Fruit fly (Drosophila melanogaster): ENCODE data around the gene htl.
A peak's percentile ranks its signal among the peaks of the same experiment; 100 is the strongest.

The htl gene

DNA sequence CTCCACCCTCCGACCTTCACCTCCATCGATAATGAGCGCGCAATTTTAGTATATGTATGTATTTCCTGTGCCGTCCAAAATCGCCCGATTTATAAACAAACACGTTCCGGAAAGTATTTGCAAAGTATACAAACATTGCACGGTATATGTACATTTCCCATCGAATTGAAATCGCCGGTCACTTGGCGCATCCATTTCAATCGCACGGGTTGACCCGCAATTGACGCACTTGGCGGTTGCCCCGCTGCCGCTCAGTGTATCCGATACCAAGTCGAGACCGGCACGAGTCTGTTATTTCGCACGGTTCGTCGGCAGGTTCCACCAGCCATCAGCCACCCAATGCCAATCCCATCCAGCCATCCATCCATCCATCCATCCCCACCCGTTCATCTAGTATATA, 2.2 kb downstream of the htl start:
- no peak for TF ChIP-seq CG17801 (GFP tag; optimal IDR thresholded peaks at IDR 0.05; ENCODE audit: partially characterized antibody)

DNA sequence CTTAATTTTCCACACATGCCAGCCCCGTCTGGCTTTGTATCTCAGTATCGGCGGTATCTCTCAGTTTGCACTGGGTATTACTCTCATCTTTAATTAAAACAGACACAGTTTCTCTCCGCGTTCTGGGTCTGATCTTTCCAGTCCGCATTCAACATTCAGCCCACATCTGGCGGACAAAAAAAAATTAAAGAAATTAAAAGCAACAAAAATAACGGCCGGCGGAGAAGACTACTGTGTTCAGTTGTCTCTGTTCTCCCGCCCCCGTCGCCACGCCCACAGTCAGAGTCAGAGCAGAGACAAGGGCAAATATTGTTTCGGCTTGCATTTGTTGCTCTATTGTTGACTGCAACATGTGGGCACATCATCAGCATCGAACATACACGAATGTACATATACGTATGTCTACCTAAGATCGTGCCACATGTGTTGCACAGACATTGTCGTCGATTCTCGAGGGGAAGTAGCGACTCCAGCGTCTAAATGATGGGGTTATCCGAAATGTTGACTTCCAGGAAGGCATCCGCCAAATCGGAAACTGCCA, 2.7 kb downstream of the htl start:
- TF ChIP-seq CG17801 (GFP tag; optimal IDR thresholded peaks at IDR 0.05; ENCODE audit: partially characterized antibody) = no peak

DNA sequence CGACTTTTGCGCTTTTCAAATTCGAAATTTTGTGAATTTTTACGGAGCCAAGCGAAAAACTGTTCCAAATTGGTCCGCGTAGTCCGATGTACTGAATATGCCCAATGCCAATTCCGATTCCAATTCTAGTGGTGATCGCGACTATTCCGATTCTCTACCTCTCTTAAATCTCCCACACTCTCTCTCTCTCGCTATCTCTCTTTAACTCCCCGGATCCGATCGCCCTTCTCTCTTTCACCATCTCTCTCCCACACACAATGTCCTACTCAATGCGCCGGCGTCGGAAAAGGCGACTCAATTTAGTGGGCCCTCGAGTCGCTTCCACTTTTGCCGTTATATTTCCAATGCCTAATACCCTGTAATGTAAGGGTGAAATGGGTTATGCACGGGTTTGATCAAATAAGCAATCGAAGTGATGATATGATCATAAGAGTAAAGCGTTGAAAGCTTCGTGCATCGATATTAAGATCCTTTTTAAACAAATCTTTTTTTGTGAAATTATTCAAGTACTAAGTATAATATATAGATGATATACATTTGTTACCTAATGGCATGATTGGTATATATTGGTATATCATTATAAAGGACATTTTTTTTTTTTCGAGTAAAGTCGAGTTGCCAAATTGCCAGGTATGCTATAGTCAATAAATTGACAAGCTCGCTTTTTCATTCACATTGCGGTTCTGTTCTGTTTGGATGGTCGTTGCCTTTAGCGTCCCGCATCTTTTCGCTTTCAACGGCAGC, 3.3 kb downstream of the htl start:
- no peak for TF ChIP-seq CG17801 (GFP tag; optimal IDR thresholded peaks at IDR 0.05; ENCODE audit: partially characterized antibody)

DNA sequence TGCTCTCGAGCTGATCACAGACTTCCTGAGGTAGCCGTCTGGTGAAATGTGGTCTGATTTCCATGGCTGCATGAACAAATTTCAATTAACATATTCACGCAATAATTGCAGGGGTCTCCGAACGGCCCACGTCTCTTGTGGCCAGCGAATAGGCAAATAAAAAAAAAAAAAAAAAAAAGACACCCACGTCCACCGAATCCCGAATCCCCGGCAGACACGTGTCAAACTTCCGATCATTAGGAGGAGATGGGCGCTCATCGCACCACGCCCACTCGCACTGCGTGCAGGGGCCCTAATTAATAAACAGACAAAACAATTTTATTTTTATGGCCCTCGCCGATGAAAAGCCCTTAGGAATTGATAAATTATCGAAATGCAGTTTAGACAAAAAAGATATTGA, 9.2 kb downstream of the htl start:
- TF ChIP-seq CG17801 (GFP tag; optimal IDR thresholded peaks at IDR 0.05; ENCODE audit: partially characterized antibody) = no peak

DNA sequence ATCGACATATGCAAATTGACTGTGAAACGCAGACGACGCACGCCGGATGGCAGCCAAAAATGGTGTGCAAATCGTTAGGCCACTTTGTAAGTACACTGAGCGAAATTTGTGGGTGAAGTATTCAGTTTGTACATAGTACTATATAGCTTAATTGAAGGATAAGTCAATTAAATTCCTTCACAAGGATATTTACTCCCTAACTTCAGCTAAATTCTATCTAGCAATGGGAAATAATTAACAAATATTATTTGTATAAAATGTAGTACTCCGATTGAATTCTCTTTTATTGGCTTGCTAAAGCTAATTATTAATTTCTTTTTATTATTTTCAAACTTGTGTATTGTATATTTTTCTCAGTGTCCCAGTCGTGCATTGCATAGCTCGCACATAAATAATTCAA, 23.7 kb downstream of the htl start:
- no peak for TF ChIP-seq CG17801 (GFP tag; optimal IDR thresholded peaks at IDR 0.05; ENCODE audit: partially characterized antibody)

DNA sequence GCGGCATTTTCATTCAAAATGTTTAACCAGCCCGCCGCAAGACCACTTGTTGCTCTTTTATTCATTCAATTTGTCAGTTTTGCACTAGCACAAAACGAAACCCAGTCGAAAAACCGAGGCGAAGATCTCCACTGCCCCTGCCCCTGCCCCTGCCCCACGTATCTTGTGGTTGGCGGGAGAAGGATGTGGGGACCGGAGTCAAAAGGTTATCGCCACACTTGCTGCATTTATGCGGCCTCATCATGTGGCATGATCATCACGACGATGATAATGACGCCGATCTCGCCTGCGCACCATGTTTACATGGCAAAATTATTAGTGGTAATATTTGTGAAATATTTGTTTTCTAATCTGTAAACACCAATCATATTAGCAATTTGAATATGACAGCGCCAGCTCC, 25.0 kb downstream of the htl start:
- no peak for TF ChIP-seq CG17801 (GFP tag; optimal IDR thresholded peaks at IDR 0.05; ENCODE audit: partially characterized antibody)

DNA sequence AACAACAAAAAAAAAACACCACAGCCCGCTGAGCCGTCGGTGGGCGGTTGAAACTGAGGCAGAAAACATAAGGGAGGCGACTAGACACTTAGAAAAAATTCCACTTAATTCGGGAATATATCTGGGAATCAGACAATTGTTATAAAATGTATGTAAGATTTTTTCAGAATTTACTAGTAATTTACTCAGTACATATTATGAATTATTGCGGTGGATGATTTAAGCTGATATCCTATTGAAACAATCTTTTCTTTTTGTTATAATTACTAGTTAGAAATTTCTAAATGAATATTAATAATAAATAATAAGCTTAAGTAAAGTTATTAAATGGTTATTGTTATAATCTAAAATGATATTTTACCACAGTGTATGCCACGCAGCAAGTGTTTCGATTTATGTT, 25.5 kb downstream of the htl start:
- no peak for TF ChIP-seq CG17801 (GFP tag; optimal IDR thresholded peaks at IDR 0.05; ENCODE audit: partially characterized antibody)

DNA sequence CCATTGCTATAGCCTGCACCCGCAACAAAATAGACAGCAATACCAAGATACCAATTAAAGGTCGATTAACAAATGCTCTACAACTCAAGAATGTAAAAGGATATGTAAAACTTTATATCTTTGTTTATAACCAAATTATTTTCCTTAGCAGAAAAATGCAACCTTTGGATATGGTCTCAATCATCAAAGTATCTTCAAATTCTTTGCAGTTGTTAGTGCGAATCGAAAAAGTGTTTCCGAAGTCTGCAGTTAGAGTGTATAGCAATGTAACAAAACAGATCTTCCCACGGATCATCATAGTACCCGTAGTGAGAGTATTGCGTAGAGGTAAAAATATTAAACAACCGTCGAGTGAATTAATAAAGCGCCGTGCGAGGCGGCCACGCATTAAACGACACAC, 26.2 kb downstream of the htl start:
- no peak for TF ChIP-seq CG17801 (GFP tag; optimal IDR thresholded peaks at IDR 0.05; ENCODE audit: partially characterized antibody)

DNA sequence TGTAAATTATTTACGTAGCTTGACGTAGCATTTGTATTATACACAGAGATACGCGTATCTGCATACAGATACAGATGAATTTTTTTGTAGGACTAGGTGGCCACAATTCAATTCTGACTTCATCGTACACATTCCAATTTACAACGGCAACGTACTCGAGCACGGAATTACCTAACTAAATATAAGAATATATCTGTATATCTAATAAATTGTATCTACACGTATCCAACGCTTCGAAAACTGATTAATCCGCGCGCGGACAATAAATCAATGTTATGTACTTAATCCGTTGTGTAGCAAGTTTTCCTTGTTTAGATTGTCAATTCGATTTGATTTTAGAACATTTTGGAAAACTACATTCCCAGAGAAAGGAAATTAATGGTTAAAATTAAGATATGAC, 29.4 kb downstream of the htl start, which contains the start of gene CG7794:
CG7794 (plus strand) TSS at position 301 of the 400 bp plus-strand sequence.
- no peak for TF ChIP-seq CG17801 (GFP tag; optimal IDR thresholded peaks at IDR 0.05; ENCODE audit: partially characterized antibody)

DNA sequence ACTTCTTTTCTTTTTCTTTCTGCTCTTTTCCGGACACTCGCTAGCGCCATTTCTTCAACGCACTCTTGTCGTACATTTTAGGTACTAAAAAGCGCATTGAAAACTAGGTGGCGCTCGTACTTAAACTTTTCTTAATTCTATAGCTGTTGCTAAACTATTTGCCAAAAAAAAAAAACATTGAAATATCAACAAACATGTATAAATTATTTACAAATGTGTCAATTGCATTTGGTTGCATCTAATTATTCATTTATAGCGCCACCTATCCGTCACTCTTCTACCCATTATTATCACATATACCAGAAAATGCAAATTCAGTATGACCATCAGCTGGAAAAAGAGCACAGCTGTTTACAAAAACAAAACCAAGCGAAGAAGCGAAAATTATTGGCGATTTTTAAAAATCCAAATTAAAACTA, 31.5 kb downstream of the htl start, which contains the start of gene CG7785:
CG7785 (plus strand) TSS at position 340 of the 419 bp plus-strand sequence.
- peak; percentile 31 for TF ChIP-seq CG17801 (GFP tag; optimal IDR thresholded peaks at IDR 0.05; ENCODE audit: partially characterized antibody)

DNA sequence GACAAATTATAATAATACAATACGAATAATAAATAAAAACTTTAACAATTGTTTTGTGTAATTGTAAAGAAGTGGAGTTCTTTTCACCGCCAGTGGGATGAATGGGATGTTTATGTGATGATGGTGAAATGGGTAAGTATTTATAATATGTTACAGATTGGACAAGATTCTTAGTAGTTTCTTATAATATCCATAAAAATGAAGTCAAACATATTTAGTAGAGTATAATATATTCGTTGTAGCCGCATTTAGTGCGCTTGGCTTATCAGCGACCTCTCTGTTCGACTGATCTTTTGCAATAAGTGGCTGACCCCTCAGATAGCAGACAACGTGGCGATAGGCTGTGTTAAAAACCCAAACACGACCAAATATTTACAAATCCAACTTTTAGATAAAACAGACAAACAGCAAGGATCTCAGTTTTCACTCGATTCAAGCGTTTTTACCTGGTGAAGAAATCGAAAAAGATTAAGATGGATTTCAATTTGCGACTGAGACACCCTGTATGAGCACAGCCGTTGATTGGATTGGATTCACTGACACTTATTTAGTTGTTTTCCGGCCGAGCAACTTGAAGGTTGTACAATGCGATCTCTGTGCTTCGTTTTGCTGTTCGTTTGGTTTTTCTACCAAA, 33.8 kb downstream of the htl start, which contains the start of gene DNaseII:
DNaseII (plus strand) TSS at position 548 of the 634 bp plus-strand sequence.
- TF ChIP-seq CG17801 (GFP tag; optimal IDR thresholded peaks at IDR 0.05; ENCODE audit: partially characterized antibody) = no peak

DNA sequence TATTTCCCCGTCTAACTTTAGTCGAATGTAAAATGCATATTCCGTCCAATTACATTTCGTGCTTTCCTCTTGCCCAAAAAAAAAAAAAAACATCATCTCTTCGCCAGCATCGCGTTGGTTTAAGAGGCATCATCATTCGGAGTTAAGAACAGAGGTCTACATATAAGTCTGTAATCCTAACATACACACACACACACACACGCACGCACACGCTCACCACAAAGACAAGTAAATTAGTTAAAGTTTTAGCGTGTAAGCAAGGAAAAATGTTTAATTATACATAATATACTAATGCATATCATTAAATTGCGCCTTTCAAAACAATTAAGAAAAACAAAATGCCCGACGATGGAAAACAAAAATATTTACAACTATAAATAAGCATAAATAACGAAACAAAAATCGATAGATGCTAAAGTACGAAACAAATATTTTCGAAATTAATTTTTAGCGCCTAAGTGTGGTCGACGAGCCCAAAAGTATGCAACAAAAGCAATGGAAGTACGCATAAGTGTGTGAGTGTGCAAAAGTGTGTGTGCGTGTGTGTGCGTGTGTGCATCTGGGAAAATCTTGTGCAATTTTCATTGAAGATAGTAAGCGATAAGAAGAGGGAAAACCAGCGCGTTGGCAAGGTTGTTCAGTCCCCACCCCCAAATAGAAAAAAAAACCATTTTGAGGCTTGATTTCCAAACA, 36.9 kb downstream of the htl start:
- no peak for TF ChIP-seq CG17801 (GFP tag; optimal IDR thresholded peaks at IDR 0.05; ENCODE audit: partially characterized antibody)

DNA sequence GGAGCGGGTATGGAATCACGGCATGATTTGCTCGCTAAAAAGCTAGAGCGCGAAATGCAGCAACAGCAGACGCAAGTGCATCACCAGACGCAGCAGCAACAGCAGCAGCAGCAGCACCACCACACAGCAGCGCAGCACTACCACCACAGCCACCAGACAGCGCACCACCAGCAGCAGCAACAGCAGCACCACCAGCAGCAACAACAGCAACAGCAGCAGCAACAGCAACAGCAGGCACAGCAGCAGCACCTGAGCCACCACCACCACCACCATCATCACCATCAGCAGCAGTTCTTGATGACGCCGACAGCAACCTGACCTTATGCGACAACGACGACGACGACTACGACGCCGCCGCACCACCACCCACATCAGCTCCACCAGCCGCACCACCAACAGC, 39.6 kb downstream of the htl start:
- TF ChIP-seq CG17801 (GFP tag; optimal IDR thresholded peaks at IDR 0.05; ENCODE audit: partially characterized antibody) = no peak

DNA sequence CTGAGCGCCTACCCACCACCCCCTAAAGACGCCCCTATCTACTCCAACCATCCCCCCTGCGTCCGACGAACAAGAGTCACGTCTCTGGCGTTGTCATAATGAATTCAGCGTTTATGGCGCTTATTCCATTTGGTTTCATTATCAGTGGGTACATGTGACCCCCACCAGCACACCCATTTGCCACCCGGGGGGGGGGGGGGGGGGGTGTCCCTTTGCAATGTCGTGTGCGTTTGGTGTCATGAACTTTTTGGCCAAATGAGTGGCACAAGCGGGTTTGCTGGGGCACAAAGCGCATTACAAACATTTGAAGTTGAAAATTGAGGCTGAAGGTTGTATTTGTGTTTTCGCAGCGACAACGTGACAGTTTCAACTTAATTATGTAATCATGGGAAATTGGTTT, 46.3 kb downstream of the htl start:
- TF ChIP-seq CG17801 (GFP tag; optimal IDR thresholded peaks at IDR 0.05; ENCODE audit: partially characterized antibody) = no peak

DNA sequence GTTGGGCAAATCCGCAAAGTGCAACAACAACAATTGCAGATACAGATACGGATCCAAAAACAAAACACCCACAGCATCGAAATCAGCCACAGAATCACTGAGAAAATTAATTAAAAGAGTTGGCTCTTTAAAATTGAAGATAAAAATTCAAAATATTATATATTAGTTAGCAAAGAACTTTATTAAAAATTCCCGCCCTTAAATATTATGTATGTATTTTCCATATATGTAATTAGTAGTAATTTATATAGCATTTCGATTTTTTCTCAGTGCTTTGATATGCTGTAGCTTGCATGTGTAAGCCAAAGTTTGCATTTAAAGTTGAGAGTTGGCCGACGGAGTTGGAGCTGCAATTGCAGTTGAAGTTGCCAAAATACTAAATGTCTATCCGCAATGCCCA, 48.1 kb downstream of the htl start:
- TF ChIP-seq CG17801 (GFP tag; optimal IDR thresholded peaks at IDR 0.05; ENCODE audit: partially characterized antibody) = no peak
